Fruit fly (Drosophila melanogaster) whole organism, embryonic: ENCODE measurements around the gene CG10254.

Source experiments
- Abd-B ChIP-seq: fragments of 200-800 bp; sonication (Bioruptor generic); optimal IDR thresholded peaks from 2 replicates; lab custom pipeline; 2018; ENCODE audit warnings: missing biosample characterization, mild to moderate bottlenecking, missing genetic modification characterization, moderate library complexity
- Asciz ChIP-seq: fragments of 200-800 bp; sonication (Bioruptor generic); optimal IDR thresholded peaks from 2 replicates; lab custom pipeline; 2017; ENCODE audit warnings: missing biosample characterization, mild to moderate bottlenecking, missing genetic modification characterization, missing genetic modification reagents
- B-H1 ChIP-seq: fragments of 200-800 bp; sonication (Bioruptor generic); IDR thresholded peaks from 3 replicates; pipeline ENCODE4 v1.3.6; 2022; ENCODE audit warnings: missing biosample characterization, missing genetic modification characterization
- CG10543 ChIP-seq: fragments of 200-800 bp; sonication (Bioruptor generic); optimal IDR thresholded peaks from 3 replicates; lab custom pipeline; 2017; ENCODE audit warnings: missing biosample characterization, mild to moderate bottlenecking, missing genetic modification characterization, moderate library complexity
- CG12155 ChIP-seq: fragments of 200-800 bp; sonication (Bioruptor generic); optimal IDR thresholded peaks from 3 replicates; lab custom pipeline; 2016; ENCODE audit warnings: missing biosample characterization, missing genetic modification characterization
- CG1233 ChIP-seq: fragments of 200-800 bp; sonication (Bioruptor generic); optimal IDR thresholded peaks from 4 replicates; lab custom pipeline; 2018; ENCODE audit warnings: missing biosample characterization, mild to moderate bottlenecking, missing genetic modification characterization
- CG14014 ChIP-seq: fragments of 200-800 bp; sonication (Bioruptor generic); IDR thresholded peaks from 2 replicates; pipeline ENCODE4 v1.3.6; 2022; ENCODE audit warnings: missing biosample characterization, missing genetic modification characterization
- CG14050 ChIP-seq: fragments of 200-800 bp; sonication (Bioruptor generic); IDR thresholded peaks from 3 replicates; pipeline ENCODE4 v1.3.6; 2022; ENCODE audit warnings: missing biosample characterization, missing genetic modification characterization
- CG16863 ChIP-seq: fragments of 200-800 bp; sonication (Bioruptor generic); optimal IDR thresholded peaks from 3 replicates; lab custom pipeline; 2016; ENCODE audit warnings: missing biosample characterization, missing genetic modification characterization
- CG2120 ChIP-seq: fragments of 200-800 bp; sonication (Bioruptor generic); optimal IDR thresholded peaks from 3 replicates; lab custom pipeline; 2016; ENCODE audit warnings: missing biosample characterization, missing genetic modification characterization
- CG32532 ChIP-seq: fragments of 200-800 bp; sonication (Bioruptor generic); IDR thresholded peaks from 2 replicates; pipeline ENCODE4 v1.3.6; 2022; ENCODE audit warnings: missing biosample characterization, missing genetic modification characterization
- CG33213 ChIP-seq: fragments of 200-800 bp; sonication (Bioruptor generic); optimal IDR thresholded peaks from 3 replicates; lab custom pipeline; 2016; ENCODE audit warnings: missing biosample characterization, missing genetic modification characterization
- CG7745 ChIP-seq: fragments of 200-800 bp; sonication (Bioruptor generic); optimal IDR thresholded peaks from 2 replicates; lab custom pipeline; 2018; ENCODE audit warnings: missing biosample characterization, mild to moderate bottlenecking, missing genetic modification characterization, moderate library complexity
- CG7786 ChIP-seq: fragments of 200-800 bp; sonication (Bioruptor generic); optimal IDR thresholded peaks from 2 replicates; lab custom pipeline; 2016; ENCODE audit warnings: missing biosample characterization, missing genetic modification characterization
- CG9609 ChIP-seq: fragments of 200-800 bp; sonication (Bioruptor generic); optimal IDR thresholded peaks from 3 replicates; lab custom pipeline; 2016; ENCODE audit warnings: missing biosample characterization, missing genetic modification characterization
- CTCF ChIP-seq: fragments of 200-800 bp; sonication (Bioruptor generic); optimal IDR thresholded peaks from 2 replicates; lab custom pipeline; 2017; ENCODE audit warnings: missing biosample characterization, mild to moderate bottlenecking, missing genetic modification characterization, moderate library complexity
- D19B ChIP-seq: fragments of 200-800 bp; sonication (Bioruptor generic); optimal IDR thresholded peaks from 2 replicates; lab custom pipeline; 2017; ENCODE audit warnings: missing biosample characterization, mild to moderate bottlenecking, missing genetic modification characterization
- Dek ChIP-seq: fragments of 200-800 bp; sonication (Bioruptor generic); optimal IDR thresholded peaks from 3 replicates; lab custom pipeline; 2019; ENCODE audit warnings: missing biosample characterization, mild to moderate bottlenecking, missing genetic modification characterization, moderate library complexity
- Drgx ChIP-seq: fragments of 200-800 bp; sonication (Bioruptor generic); IDR thresholded peaks from 2 replicates; pipeline ENCODE4 v1.3.6; 2022; ENCODE audit warnings: missing biosample characterization, missing genetic modification characterization
- Ets65A ChIP-seq: fragments of 200-800 bp; sonication (Bioruptor generic); peaks from one replicate; lab custom pipeline; 2016; ENCODE audit warnings: missing biosample characterization, missing genetic modification characterization
- Gug ChIP-seq: fragments of 200-800 bp; sonication (Bioruptor generic); IDR thresholded peaks from 4 replicates; pipeline ENCODE4 v1.3.6; 2022; ENCODE audit warnings: missing biosample characterization, missing genetic modification characterization
- H15 ChIP-seq: fragments of 200-800 bp; sonication (Bioruptor generic); IDR thresholded peaks from 3 replicates; pipeline ENCODE4 v1.3.6; 2022; ENCODE audit warnings: missing biosample characterization, missing genetic modification characterization
- H2.0 ChIP-seq: fragments of 200-800 bp; sonication (Bioruptor generic); IDR thresholded peaks from 2 replicates; pipeline ENCODE4 v1.3.6; 2022; ENCODE audit warnings: missing biosample characterization, missing genetic modification characterization
- Mad ChIP-seq: fragments of 200-800 bp; sonication (Bioruptor generic); optimal IDR thresholded peaks from 2 replicates; lab custom pipeline; 2016; ENCODE audit warnings: missing biosample characterization, missing genetic modification characterization
- Mrtf ChIP-seq: fragments of 200-800 bp; sonication (Bioruptor generic); IDR thresholded peaks from 3 replicates; pipeline ENCODE4 v1.3.6; 2022; ENCODE audit warnings: missing biosample characterization, missing genetic modification characterization
- NC2α ChIP-seq: fragments of 200-800 bp; sonication (Bioruptor generic); optimal IDR thresholded peaks from 2 replicates; lab custom pipeline; 2016; ENCODE audit warnings: missing biosample characterization, missing genetic modification characterization
- Sox100B ChIP-seq: fragments of 200-800 bp; sonication (Bioruptor generic); optimal IDR thresholded peaks from 3 replicates; lab custom pipeline; 2018; ENCODE audit warnings: missing biosample characterization, mild to moderate bottlenecking, missing genetic modification characterization
- Sox102F ChIP-seq: fragments of 200-800 bp; sonication (Bioruptor generic); optimal IDR thresholded peaks from 2 replicates; lab custom pipeline; 2018; ENCODE audit warnings: missing biosample characterization, mild to moderate bottlenecking, missing genetic modification characterization, moderate library complexity
- Trl ChIP-seq, 3 experiments: fragments of >200 bp in 2 of 3; fragments of 200-800 bp in 1 of 3; sonication (Bioruptor generic) in 1 of 3; optimal IDR thresholded peaks; 2 replicates in 1 of 3; 3 replicates in 2 of 3; lab custom pipeline; 2016 to 2017; ENCODE audit warnings: missing biosample characterization in 1 of 3, missing genetic modification characterization in 1 of 3
- Vsx1 ChIP-seq: fragments of 200-800 bp; sonication (Bioruptor generic); optimal IDR thresholded peaks from 2 replicates; lab custom pipeline; 2017; ENCODE audit warnings: missing biosample characterization, mild to moderate bottlenecking, missing genetic modification characterization, missing genetic modification reagents
- abd-A ChIP-seq: fragments of 200-800 bp; sonication (Bioruptor generic); optimal IDR thresholded peaks from 3 replicates; lab custom pipeline; 2019; ENCODE audit warnings: missing biosample characterization, mild to moderate bottlenecking, missing genetic modification characterization, moderate library complexity
- ac ChIP-seq: fragments of 200-800 bp; sonication (Bioruptor generic); optimal IDR thresholded peaks from 3 replicates; lab custom pipeline; 2017; ENCODE audit warnings: missing biosample characterization, mild to moderate bottlenecking, missing genetic modification characterization
- ara ChIP-seq: fragments of 200-800 bp; sonication (Bioruptor generic); IDR thresholded peaks from 2 replicates; pipeline ENCODE4 v1.3.6; 2022; ENCODE audit warnings: missing biosample characterization, missing genetic modification characterization
- bigmax ChIP-seq: fragments of 200-800 bp; sonication (Bioruptor generic); optimal IDR thresholded peaks from 2 replicates; lab custom pipeline; 2018; ENCODE audit warnings: missing biosample characterization, mild to moderate bottlenecking, missing genetic modification characterization
- chn ChIP-seq: fragments of 200-800 bp; sonication (Bioruptor generic); optimal IDR thresholded peaks from 2 replicates; lab custom pipeline; 2016; ENCODE audit warnings: missing biosample characterization, missing genetic modification characterization
- croc ChIP-seq: fragments of 200-800 bp; sonication (Bioruptor generic); conservative IDR thresholded peaks from 3 replicates; pipeline ENCODE4 v1.3.6; 2022; ENCODE audit warnings: missing biosample characterization, missing genetic modification characterization
- crp ChIP-seq, 2 experiments: fragments of 200-800 bp; sonication (Bioruptor generic); optimal IDR thresholded peaks; 2 replicates in 1 of 2; 3 replicates in 1 of 2; lab custom pipeline; 2017; ENCODE audit warnings: missing biosample characterization in 2 of 2, missing genetic modification characterization in 2 of 2, mild to moderate bottlenecking in 1 of 2, moderate library complexity in 1 of 2
- cwo ChIP-seq: fragments of 200-800 bp; sonication (Bioruptor generic); optimal IDR thresholded peaks from 3 replicates; lab custom pipeline; 2017; ENCODE audit warnings: missing biosample characterization, missing genetic modification characterization, mild to moderate bottlenecking, moderate library complexity, missing genetic modification reagents
- dpn ChIP-seq, 2 experiments: fragments of 200-800 bp; sonication (Bioruptor generic); optimal IDR thresholded peaks; 3 replicates each; lab custom pipeline; 2016; ENCODE audit warnings: missing biosample characterization in 2 of 2, missing genetic modification characterization in 2 of 2
- emc ChIP-seq: fragments of 200-800 bp; sonication (Bioruptor generic); optimal IDR thresholded peaks from 2 replicates; lab custom pipeline; 2016; ENCODE audit warnings: missing biosample characterization, missing genetic modification characterization
- ewg ChIP-seq: fragments of 200-800 bp; sonication (Bioruptor generic); optimal IDR thresholded peaks from 3 replicates; lab custom pipeline; 2017; ENCODE audit warnings: mild to moderate bottlenecking, missing biosample characterization, missing genetic modification reagents, missing genetic modification characterization
- fd64A ChIP-seq: fragments of 200-800 bp; sonication (Bioruptor generic); optimal IDR thresholded peaks from 3 replicates; lab custom pipeline; 2018; ENCODE audit warnings: missing biosample characterization, mild to moderate bottlenecking, missing genetic modification characterization
- gem ChIP-seq: fragments of 200-800 bp; sonication (Bioruptor generic); optimal IDR thresholded peaks from 2 replicates; lab custom pipeline; 2019; ENCODE audit warnings: missing biosample characterization, mild to moderate bottlenecking, missing genetic modification characterization, moderate library complexity
- gsb-n ChIP-seq: fragments of 200-800 bp; sonication (Bioruptor generic); optimal IDR thresholded peaks from 3 replicates; lab custom pipeline; 2018; ENCODE audit warnings: missing biosample characterization, mild to moderate bottlenecking, missing genetic modification characterization
- her ChIP-seq: fragments of 200-800 bp; sonication (Bioruptor generic); optimal IDR thresholded peaks from 2 replicates; lab custom pipeline; 2016; ENCODE audit warnings: missing biosample characterization, missing genetic modification characterization
- kni ChIP-seq: fragments of 200-800 bp; sonication (Bioruptor generic); optimal IDR thresholded peaks from 3 replicates; lab custom pipeline; 2017; ENCODE audit warnings: mild to moderate bottlenecking, missing biosample characterization, missing genetic modification reagents, missing genetic modification characterization
- psq ChIP-seq: fragments of 200-800 bp; sonication (Bioruptor generic); optimal IDR thresholded peaks from 2 replicates; lab custom pipeline; 2017; ENCODE audit warnings: missing biosample characterization, missing genetic modification characterization
- pum ChIP-seq: fragments of 200-800 bp; sonication (Bioruptor generic); optimal IDR thresholded peaks from 2 replicates; lab custom pipeline; 2016; ENCODE audit warnings: missing biosample characterization, missing genetic modification characterization
- pzg ChIP-seq: fragments of 200-800 bp; sonication (Bioruptor generic); optimal IDR thresholded peaks from 3 replicates; lab custom pipeline; 2018; ENCODE audit warnings: missing biosample characterization, mild to moderate bottlenecking, missing genetic modification characterization, moderate library complexity
- scrt ChIP-seq: fragments of 200-800 bp; sonication (Bioruptor generic); optimal IDR thresholded peaks from 2 replicates; lab custom pipeline; 2018; ENCODE audit warnings: missing biosample characterization, mild to moderate bottlenecking, missing genetic modification characterization, moderate library complexity
- sens-2 ChIP-seq: fragments of 200-800 bp; sonication (Bioruptor generic); IDR thresholded peaks from 2 replicates; pipeline ENCODE4 v1.3.6; 2022; ENCODE audit warnings: missing biosample characterization, missing genetic modification characterization
- sima ChIP-seq: fragments of 200-800 bp; sonication (Bioruptor generic); optimal IDR thresholded peaks from 2 replicates; lab custom pipeline; 2016; ENCODE audit warnings: missing biosample characterization, missing genetic modification characterization
- slou ChIP-seq: fragments of 200-800 bp; sonication (Bioruptor generic); optimal IDR thresholded peaks from 3 replicates; lab custom pipeline; 2016; ENCODE audit warnings: missing biosample characterization, missing genetic modification characterization

Gene CG10254

dm6 chr3R:23667451-23667850, 27.3 kb downstream of the CG10254 start (continued):
- peak; percentile 30 for TF ChIP-seq gem (tag; lab: Kevin White, UChicago)
- no peak for TF ChIP-seq CG1233 (GFP tag; lab: Kevin White, UChicago)
- TF ChIP-seq Mad (GFP tag; lab: Kevin White, UChicago) = no peak
- TF ChIP-seq pum = no peak
- TF ChIP-seq H2.0 (GFP tag; lab: Robert Waterston, UW) = no peak
- no peak for TF ChIP-seq fd64A (GFP tag; lab: Kevin White, UChicago)
- TF ChIP-seq B-H1 = no peak
- no peak for TF ChIP-seq pzg (GFP tag; lab: Kevin White, UChicago)
- no peak for TF ChIP-seq Sox102F (GFP tag; lab: Kevin White, UChicago)
- no peak for TF ChIP-seq croc (GFP tag; lab: Robert Waterston, UW)
- no peak for TF ChIP-seq emc
- no peak for TF ChIP-seq NC2α (GFP tag; lab: Kevin White, UChicago)
- TF ChIP-seq CG7786 (GFP tag; lab: Kevin White, UChicago) = no peak
- no peak for TF ChIP-seq CG7745
- no peak for TF ChIP-seq dpn (GFP tag; optimal IDR thresholded peaks at IDR 0.05; lab: Kevin White, UChicago)
- TF ChIP-seq CG14014 (GFP tag; lab: Robert Waterston, UW) = no peak
- no peak for TF ChIP-seq her (GFP tag; lab: Kevin White, UChicago)
- TF ChIP-seq CG2120 (GFP tag; lab: Kevin White, UChicago) = peak; percentile 45
- TF ChIP-seq sima (GFP tag; lab: Kevin White, UChicago) = no peak
- no peak for TF ChIP-seq ac (GFP tag; lab: Kevin White, UChicago)
- no peak for TF ChIP-seq CG10543
- TF ChIP-seq Gug (GFP tag; lab: Robert Waterston, UW) = no peak
- TF ChIP-seq abd-A (tag; lab: Kevin White, UChicago) = no peak
- no peak for TF ChIP-seq CG16863 (GFP tag; lab: Kevin White, UChicago)
- TF ChIP-seq psq (GFP tag; lab: Kevin White, UChicago) = no peak
- TF ChIP-seq D19B (GFP tag; lab: Kevin White, UChicago) = no peak
- no peak for TF ChIP-seq Mrtf (GFP tag; lab: Robert Waterston, UW)
- TF ChIP-seq CG33213 = no peak
- no peak for TF ChIP-seq CG14050
- no peak for TF ChIP-seq CG12155 (GFP tag; lab: Kevin White, UChicago)
- TF ChIP-seq ara (GFP tag; lab: Robert Waterston, UW) = no peak
- TF ChIP-seq Vsx1 (GFP tag; lab: Kevin White, UChicago) = no peak
- TF ChIP-seq Dek (tag; lab: Kevin White, UChicago) = no peak
- TF ChIP-seq sens-2 (GFP tag; lab: Robert Waterston, UW) = no peak
- no peak for TF ChIP-seq bigmax (GFP tag; lab: Kevin White, UChicago)
- TF ChIP-seq CG9609 (GFP tag; lab: Kevin White, UChicago) = no peak
- TF ChIP-seq cwo (GFP tag; lab: Kevin White, UChicago) = peak; percentile 23
- TF ChIP-seq Sox100B (GFP tag; lab: Kevin White, UChicago) = no peak
- TF ChIP-seq Abd-B (GFP tag; lab: Kevin White, UChicago) = no peak
- no peak for TF ChIP-seq kni (GFP tag; lab: Kevin White, UChicago)
- no peak for TF ChIP-seq gsb-n (tag; lab: Kevin White, UChicago)

dm6 chr3R:23666672-23667211, 28.0 kb downstream of the CG10254 start:
- TF ChIP-seq CG32532 (GFP tag; lab: Robert Waterston, UW) (peak; percentile 10; the same call in 1 of the 2 replicates), crp (GFP tag; optimal IDR thresholded peaks at IDR 0.05; lab: Kevin White, UChicago) (peak in 1 of 2 experiments; percentile 53), ewg (GFP tag; lab: Kevin White, UChicago) (peak; percentile 73), Asciz (GFP tag; lab: Kevin White, UChicago) (no peak), slou (GFP tag; lab: Kevin White, UChicago) (no peak), CTCF (GFP tag; lab: Kevin White, UChicago) (peak; percentile 38), Trl (optimal IDR thresholded peaks at IDR 0.05; lab: Kevin White, UChicago) (peak; percentile 43 to 54), Trl (GFP tag; optimal IDR thresholded peaks at IDR 0.05; lab: Kevin White, UChicago) (no peak), chn (GFP tag; lab: Kevin White, UChicago) (no peak), Drgx (GFP tag; lab: Robert Waterston, UW) (0 out of 2 replicates have a peak, but pooled peaks have one; percentile 21), H15 (no peak), scrt (GFP tag; lab: Kevin White, UChicago) (peak; percentile 93), dpn (GFP tag; optimal IDR thresholded peaks at IDR 0.05; lab: Kevin White, UChicago) (no peak), Ets65A (peak; percentile 86)
